Fruit fly (Drosophila melanogaster) whole organism, embryonic: ENCODE results near the gene Lsp1alpha.
A peak's percentile ranks its signal among the peaks of the same experiment; 100 is the strongest.

Experiments
- BtbVII ChIP-seq: fragments of 200-800 bp; sonication (Bioruptor generic); optimal IDR thresholded peaks from 3 replicates; lab custom pipeline; 2017; ENCODE audit warnings: missing biosample characterization, mild to moderate bottlenecking, missing genetic modification characterization
- CG10654 ChIP-seq: fragments of 200-800 bp; sonication (Bioruptor generic); optimal IDR thresholded peaks from 2 replicates; lab custom pipeline; 2016; ENCODE audit warnings: missing biosample characterization, missing genetic modification characterization
- CG12236 ChIP-seq: fragments of 200-800 bp; sonication (Bioruptor generic); optimal IDR thresholded peaks from 2 replicates; lab custom pipeline; 2016; ENCODE audit warnings: missing biosample characterization, missing genetic modification characterization
- CG16815 ChIP-seq: fragments of 200-800 bp; sonication (Bioruptor generic); optimal IDR thresholded peaks from 3 replicates; lab custom pipeline; 2017; ENCODE audit warnings: missing biosample characterization, mild to moderate bottlenecking, missing genetic modification characterization
- CG17568 ChIP-seq: fragments of 200-800 bp; sonication (Bioruptor generic); optimal IDR thresholded peaks from 2 replicates; lab custom pipeline; 2018; ENCODE audit warnings: missing biosample characterization, mild to moderate bottlenecking, missing genetic modification characterization, moderate library complexity
- CG2116 ChIP-seq: fragments of 200-800 bp; sonication (Bioruptor generic); optimal IDR thresholded peaks from 3 replicates; lab custom pipeline; 2018; ENCODE audit warnings: missing biosample characterization, mild to moderate bottlenecking, missing genetic modification characterization
- CG2712 ChIP-seq: fragments of 200-800 bp; optimal IDR thresholded peaks from 3 replicates; lab custom pipeline; 2019; ENCODE audit warnings: missing biosample characterization, mild to moderate bottlenecking, missing genetic modification characterization, moderate library complexity
- CG31388 ChIP-seq: fragments of 200-800 bp; sonication (Bioruptor generic); optimal IDR thresholded peaks from 2 replicates; lab custom pipeline; 2016; ENCODE audit warnings: missing biosample characterization, missing genetic modification characterization
- CG32532 ChIP-seq: fragments of 200-800 bp; sonication (Bioruptor generic); IDR thresholded peaks from 2 replicates; pipeline ENCODE4 v1.3.6; 2022; ENCODE audit warnings: missing biosample characterization, missing genetic modification characterization
- CG32767 ChIP-seq: fragments of 200-800 bp; sonication (Bioruptor generic); IDR thresholded peaks from 2 replicates; pipeline ENCODE4 v1.3.6; 2022; ENCODE audit warnings: missing biosample characterization, missing genetic modification characterization
- CG33557 ChIP-seq: fragments of 200-800 bp; sonication (Bioruptor generic); optimal IDR thresholded peaks from 2 replicates; lab custom pipeline; 2019; ENCODE audit warnings: missing biosample characterization, mild to moderate bottlenecking, missing genetic modification characterization, moderate library complexity
- CG43689 ChIP-seq: fragments of 200-800 bp; sonication (Bioruptor generic); IDR thresholded peaks from 2 replicates; pipeline ENCODE4 v1.3.6; 2022; ENCODE audit warnings: missing biosample characterization, missing genetic modification characterization
- CG5245 ChIP-seq: fragments of 200-800 bp; sonication (Bioruptor generic); optimal IDR thresholded peaks from 3 replicates; lab custom pipeline; 2016; ENCODE audit warnings: missing biosample characterization, missing genetic modification characterization
- CG6254 ChIP-seq: fragments of 200-800 bp; sonication (Bioruptor generic); optimal IDR thresholded peaks from 3 replicates; lab custom pipeline; 2017; ENCODE audit warnings: mild to moderate bottlenecking, missing biosample characterization, missing genetic modification reagents, missing genetic modification characterization
- CG8281 ChIP-seq: fragments of 200-800 bp; sonication (Bioruptor generic); optimal IDR thresholded peaks from 2 replicates; lab custom pipeline; 2018; ENCODE audit warnings: missing biosample characterization, mild to moderate bottlenecking, missing genetic modification characterization, moderate library complexity
- CG9215 ChIP-seq: fragments of 200-800 bp; sonication (Bioruptor generic); IDR thresholded peaks from 2 replicates; pipeline ENCODE4 v1.3.6; 2022; ENCODE audit warnings: missing biosample characterization, missing genetic modification characterization
- CG9932 ChIP-seq: fragments of 200-800 bp; sonication (Bioruptor generic); IDR thresholded peaks from 2 replicates; pipeline ENCODE4 v1.3.6; 2022; ENCODE audit warnings: missing biosample characterization, missing genetic modification characterization
- Chrac-16 ChIP-seq: fragments of 200-800 bp; sonication (Bioruptor generic); optimal IDR thresholded peaks from 3 replicates; lab custom pipeline; 2016; ENCODE audit warnings: missing biosample characterization, missing genetic modification characterization
- CkIIα-i1 ChIP-seq: fragments of 200-800 bp; sonication (Bioruptor generic); IDR thresholded peaks from 2 replicates; pipeline ENCODE4 v1.3.6; 2022; ENCODE audit warnings: missing biosample characterization, missing genetic modification characterization
- Dip3 ChIP-seq: fragments of 200-800 bp; sonication (Bioruptor generic); optimal IDR thresholded peaks from 3 replicates; lab custom pipeline; 2016; ENCODE audit warnings: missing biosample characterization, missing genetic modification characterization
- Drgx ChIP-seq: fragments of 200-800 bp; sonication (Bioruptor generic); IDR thresholded peaks from 2 replicates; pipeline ENCODE4 v1.3.6; 2022; ENCODE audit warnings: missing biosample characterization, missing genetic modification characterization
- Pdp1 ChIP-seq, 2 experiments: fragments of 200-800 bp; sonication (Bioruptor generic); optimal IDR thresholded peaks; 3 replicates each; lab custom pipeline; 2016; ENCODE audit warnings: missing biosample characterization in 2 of 2, missing genetic modification characterization in 2 of 2, mild to moderate bottlenecking in 1 of 2, moderate library complexity in 1 of 2
- ara ChIP-seq: fragments of 200-800 bp; sonication (Bioruptor generic); IDR thresholded peaks from 2 replicates; pipeline ENCODE4 v1.3.6; 2022; ENCODE audit warnings: missing biosample characterization, missing genetic modification characterization
- bcd ChIP-seq: fragments of 200-800 bp; sonication (Bioruptor generic); optimal IDR thresholded peaks from 2 replicates; lab custom pipeline; 2017; ENCODE audit warnings: missing biosample characterization, mild to moderate bottlenecking, missing genetic modification characterization
- bigmax ChIP-seq: fragments of 200-800 bp; sonication (Bioruptor generic); optimal IDR thresholded peaks from 2 replicates; lab custom pipeline; 2018; ENCODE audit warnings: missing biosample characterization, mild to moderate bottlenecking, missing genetic modification characterization
- caup ChIP-seq: fragments of 200-800 bp; sonication (Bioruptor generic); optimal IDR thresholded peaks from 3 replicates; lab custom pipeline; 2017; ENCODE audit warnings: missing biosample characterization, mild to moderate bottlenecking, missing genetic modification characterization, moderate library complexity; ENCODE audit not compliant: severe bottlenecking
- croc ChIP-seq: fragments of 200-800 bp; sonication (Bioruptor generic); conservative IDR thresholded peaks from 3 replicates; pipeline ENCODE4 v1.3.6; 2022; ENCODE audit warnings: missing biosample characterization, missing genetic modification characterization
- crp ChIP-seq, 2 experiments: fragments of 200-800 bp; sonication (Bioruptor generic); optimal IDR thresholded peaks; 2 replicates in 1 of 2; 3 replicates in 1 of 2; lab custom pipeline; 2017; ENCODE audit warnings: missing biosample characterization in 2 of 2, missing genetic modification characterization in 2 of 2, mild to moderate bottlenecking in 1 of 2, moderate library complexity in 1 of 2
- cwo ChIP-seq: fragments of 200-800 bp; sonication (Bioruptor generic); optimal IDR thresholded peaks from 3 replicates; lab custom pipeline; 2017; ENCODE audit warnings: missing biosample characterization, missing genetic modification characterization, mild to moderate bottlenecking, moderate library complexity, missing genetic modification reagents
- danr ChIP-seq: fragments of 200-800 bp; sonication (Bioruptor generic); IDR thresholded peaks from 2 replicates; pipeline ENCODE4 v1.3.6; 2022; ENCODE audit warnings: missing biosample characterization, missing genetic modification characterization
- dimm ChIP-seq: fragments of 200-800 bp; sonication (Bioruptor generic); IDR thresholded peaks from 2 replicates; pipeline ENCODE4 v1.3.6; 2022; ENCODE audit warnings: missing biosample characterization, missing genetic modification characterization
- dysf ChIP-seq: fragments of 200-800 bp; sonication (Bioruptor generic); IDR thresholded peaks from 3 replicates; pipeline ENCODE4 v1.3.6; 2022; ENCODE audit warnings: missing biosample characterization, missing genetic modification characterization
- gsb-n ChIP-seq: fragments of 200-800 bp; sonication (Bioruptor generic); optimal IDR thresholded peaks from 3 replicates; lab custom pipeline; 2018; ENCODE audit warnings: missing biosample characterization, mild to moderate bottlenecking, missing genetic modification characterization
- her ChIP-seq: fragments of 200-800 bp; sonication (Bioruptor generic); optimal IDR thresholded peaks from 2 replicates; lab custom pipeline; 2016; ENCODE audit warnings: missing biosample characterization, missing genetic modification characterization
- hkb ChIP-seq, 2 experiments: fragments of 200-800 bp in 1 of 2; fragments of >200 bp in 1 of 2; sonication (Bioruptor generic) in 1 of 2; IDR thresholded peaks in 1 of 2; optimal IDR thresholded peaks in 1 of 2; 2 replicates each; pipeline versions ENCODE4 v1.3.6 to Lab custom; 2017 to 2022; ENCODE audit warnings: missing biosample characterization in 1 of 2, missing genetic modification characterization in 1 of 2
- inv ChIP-seq: fragments of 200-800 bp; sonication (Bioruptor generic); IDR thresholded peaks from 2 replicates; pipeline ENCODE4 v1.3.6; 2022; ENCODE audit warnings: missing biosample characterization, missing genetic modification characterization; ENCODE audit not compliant: partially characterized antibody
- lbe ChIP-seq: fragments of 200-800 bp; sonication (Bioruptor generic); optimal IDR thresholded peaks from 2 replicates; lab custom pipeline; 2016; ENCODE audit warnings: missing biosample characterization, mild to moderate bottlenecking, missing genetic modification characterization
- mld ChIP-seq: fragments of 200-800 bp; sonication (Bioruptor generic); IDR thresholded peaks from 3 replicates; pipeline ENCODE4 v1.3.6; 2022; ENCODE audit warnings: missing biosample characterization, missing genetic modification characterization; ENCODE audit not compliant: partially characterized antibody
- onecut ChIP-seq: fragments of 200-800 bp; sonication (Bioruptor generic); IDR thresholded peaks from 2 replicates; pipeline ENCODE4 v1.3.6; 2022; ENCODE audit warnings: missing biosample characterization, missing genetic modification characterization
- peb ChIP-seq: fragments of 200-800 bp; sonication (Bioruptor generic); IDR thresholded peaks from 2 replicates; pipeline ENCODE4 v1.3.6; 2022; ENCODE audit warnings: missing biosample characterization, missing genetic modification characterization
- repo ChIP-seq: fragments of 200-800 bp; sonication (Bioruptor generic); optimal IDR thresholded peaks from 2 replicates; lab custom pipeline; 2016; ENCODE audit warnings: missing biosample characterization, missing genetic modification characterization
- rib ChIP-seq: fragments of 200-800 bp; sonication (Bioruptor generic); IDR thresholded peaks from 2 replicates; pipeline ENCODE4 v1.3.6; 2022; ENCODE audit warnings: missing biosample characterization, missing genetic modification characterization
- sna ChIP-seq: fragments of 200-800 bp; sonication (Bioruptor generic); IDR thresholded peaks from 2 replicates; pipeline ENCODE4 v1.3.6; 2022; ENCODE audit warnings: missing biosample characterization, missing genetic modification characterization; ENCODE audit not compliant: partially characterized antibody
- tap ChIP-seq: fragments of 200-800 bp; optimal IDR thresholded peaks from 3 replicates; lab custom pipeline; 2019; ENCODE audit warnings: missing biosample characterization, mild to moderate bottlenecking, missing genetic modification characterization, moderate library complexity
- tgo ChIP-seq: fragments of 200-800 bp; sonication (Bioruptor generic); IDR thresholded peaks from 3 replicates; pipeline ENCODE4 v1.3.6; 2022; ENCODE audit warnings: missing biosample characterization, missing genetic modification characterization
- ttk ChIP-seq: fragments of 200-800 bp; sonication (Bioruptor generic); IDR thresholded peaks from 2 replicates; pipeline ENCODE4 v2.1.2; 2022; ENCODE audit warnings: missing biosample characterization, missing genetic modification characterization
- wek ChIP-seq: fragments of 200-800 bp; sonication (Bioruptor generic); optimal IDR thresholded peaks from 3 replicates; lab custom pipeline; 2018; ENCODE audit warnings: missing biosample characterization, mild to moderate bottlenecking, missing genetic modification characterization, moderate library complexity
- wor ChIP-seq: fragments of 200-800 bp; sonication (Bioruptor generic); IDR thresholded peaks from 2 replicates; pipeline ENCODE4 v1.3.6; 2022; ENCODE audit warnings: missing biosample characterization, missing genetic modification characterization
- yki ChIP-seq: fragments of >200 bp; optimal IDR thresholded peaks from 3 replicates; lab custom pipeline; 2018
- zen ChIP-seq: fragments of 200-800 bp; sonication (Bioruptor generic); optimal IDR thresholded peaks from 3 replicates; lab custom pipeline; 2018; ENCODE audit warnings: missing biosample characterization, mild to moderate bottlenecking, missing genetic modification characterization, moderate library complexity

Lsp1alpha gene

DNA sequence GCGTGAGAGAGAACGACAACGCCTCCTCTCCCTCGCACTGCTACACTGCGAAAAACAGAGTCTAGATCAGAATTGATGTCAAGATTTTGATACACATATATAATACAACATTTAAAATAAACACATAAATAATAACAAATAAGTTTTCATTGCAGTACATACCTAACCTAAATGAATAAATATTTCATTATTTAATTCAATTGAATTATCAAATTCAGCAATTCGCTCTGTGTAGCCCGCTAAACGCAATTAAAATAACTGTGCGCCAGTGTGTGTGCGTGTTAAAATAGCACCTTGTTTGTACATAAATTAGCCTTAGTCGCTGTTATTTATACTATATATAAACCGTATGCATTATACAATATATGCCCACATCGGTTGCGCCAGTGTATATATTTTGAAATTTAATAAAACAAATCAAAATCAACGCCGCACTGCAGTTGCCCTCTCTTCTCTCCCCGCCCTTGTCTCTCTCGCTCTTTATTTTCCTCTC, 17.8 kb upstream of the Lsp1alpha start (continued):
- TF ChIP-seq CG8281 (tag; lab: Kevin White, UChicago) = peak; percentile 87
- TF ChIP-seq Dip3 = peak; percentile 78
- TF ChIP-seq CG2116 (GFP tag; lab: Kevin White, UChicago) = peak; percentile 71
- peak in 1 of 2 experiments; percentile 53 for TF ChIP-seq crp (GFP tag; optimal IDR thresholded peaks at IDR 0.05; lab: Kevin White, UChicago)
- TF ChIP-seq ara (GFP tag; lab: Robert Waterston, UW) = peak; percentile 86
- peak; percentile 75 for TF ChIP-seq CG6254
- TF ChIP-seq CG2712 (tag; lab: Kevin White, UChicago) = peak; percentile 96
- TF ChIP-seq CG12236 (GFP tag; lab: Kevin White, UChicago) = no peak
- TF ChIP-seq danr (GFP tag; lab: Robert Waterston, UW) = peak; percentile 94
- peak; percentile 96 for TF ChIP-seq tgo (GFP tag; lab: Robert Waterston, UW)
- TF ChIP-seq CG10654 (GFP tag; lab: Kevin White, UChicago) = peak; percentile 88
- TF ChIP-seq Chrac-16 (GFP tag; lab: Kevin White, UChicago) = peak; percentile 91
- no peak for TF ChIP-seq yki (lab: Kevin White, UChicago)
- peak; percentile 92; the same call in 1 of the 2 replicates for TF ChIP-seq rib (GFP tag; lab: Robert Waterston, UW)
- TF ChIP-seq lbe (GFP tag; lab: Kevin White, UChicago) = peak; percentile 94
- TF ChIP-seq CG33557 (GFP tag; lab: Kevin White, UChicago) = peak; percentile 64
- TF ChIP-seq peb (GFP tag; lab: Robert Waterston, UW) = peak; percentile 83
- peak; percentile 68; the same call in 1 of the 2 replicates for TF ChIP-seq CkIIα-i1 (GFP tag; lab: Robert Waterston, UW)
- peak; percentile 89 for TF ChIP-seq croc (GFP tag; lab: Robert Waterston, UW)
- TF ChIP-seq CG9932 (GFP tag; lab: Robert Waterston, UW) = peak; percentile 96
- peak; percentile 92 for TF ChIP-seq wor (GFP tag; lab: Robert Waterston, UW)
- no peak for TF ChIP-seq mld (GFP tag; lab: Robert Waterston, UW)
- TF ChIP-seq wek = peak; percentile 67
- TF ChIP-seq dysf (GFP tag; lab: Robert Waterston, UW) = peak; percentile 97
- peak; percentile 95 for TF ChIP-seq bcd (GFP tag; lab: Kevin White, UChicago)
- TF ChIP-seq sna (GFP tag; lab: Robert Waterston, UW) = no peak
- peak; percentile 81 for TF ChIP-seq CG17568 (GFP tag; lab: Kevin White, UChicago)
- TF ChIP-seq BtbVII (GFP tag; lab: Kevin White, UChicago) = peak; percentile 94
- peak; percentile 70 to 81 for TF ChIP-seq Pdp1 (GFP tag; optimal IDR thresholded peaks at IDR 0.05; lab: Kevin White, UChicago)
- TF ChIP-seq tap = peak; percentile 94
- TF ChIP-seq CG16815 (GFP tag; lab: Kevin White, UChicago) = peak; percentile 81
- TF ChIP-seq inv (GFP tag; lab: Robert Waterston, UW) = no peak
- TF ChIP-seq zen (tag; lab: Kevin White, UChicago) = peak; percentile 90
- peak; percentile 95 for TF ChIP-seq CG32767 (GFP tag; lab: Robert Waterston, UW)
- TF ChIP-seq repo (GFP tag; lab: Kevin White, UChicago) = no peak
- TF ChIP-seq her (GFP tag; lab: Kevin White, UChicago) = no peak
- peak; percentile 85 for TF ChIP-seq gsb-n (tag; lab: Kevin White, UChicago)
- peak; percentile 87 for TF ChIP-seq onecut
- peak; percentile 98 for TF ChIP-seq CG32532
- TF ChIP-seq cwo (GFP tag; lab: Kevin White, UChicago) = peak; percentile 92
- peak; percentile 72 for TF ChIP-seq CG31388 (GFP tag; lab: Kevin White, UChicago)
- peak; percentile 95 for TF ChIP-seq caup (GFP tag; lab: Kevin White, UChicago)
- TF ChIP-seq CG43689 (GFP tag; lab: Robert Waterston, UW) = peak; percentile 91
- peak; percentile 41 for TF ChIP-seq bigmax (GFP tag; lab: Kevin White, UChicago)
- TF ChIP-seq dimm (GFP tag; lab: Robert Waterston, UW) = peak; percentile 85
- TF ChIP-seq CG9215 (GFP tag; lab: Robert Waterston, UW) = peak; percentile 95
- peak; percentile 97 for TF ChIP-seq Drgx (GFP tag; lab: Robert Waterston, UW)
- peak; percentile 69 for TF ChIP-seq CG5245 (GFP tag; lab: Kevin White, UChicago)
- TF ChIP-seq ttk = peak; percentile 94
- no peak for TF ChIP-seq hkb (optimal IDR thresholded peaks at IDR 0.05; lab: Kevin White, UChicago)
- peak; percentile 96 for TF ChIP-seq hkb (GFP tag; IDR thresholded peaks at IDR 0.05; lab: Robert Waterston, UW)
